Worm (Caenorhabditis elegans): ENCODE data around the gene popl-5.

DNA sequence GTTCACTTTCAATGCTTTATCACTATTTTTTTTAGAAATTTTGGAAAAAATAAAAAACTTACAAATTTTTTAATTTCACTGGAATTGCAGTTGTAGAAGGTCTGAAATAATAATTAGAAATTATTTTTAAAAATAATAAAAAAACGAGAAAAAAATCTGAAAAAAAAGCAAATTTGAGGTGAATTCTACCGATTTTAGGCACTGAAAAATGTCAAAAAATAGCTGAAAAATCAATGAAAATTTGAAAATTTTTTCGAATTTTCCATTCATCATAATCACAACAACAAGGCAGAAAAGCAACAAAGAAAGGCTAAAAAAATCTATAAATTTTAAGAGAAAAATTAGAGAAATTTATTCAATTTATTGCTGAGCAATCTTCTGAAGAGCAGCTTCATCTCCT is 13.5 kb upstream of the popl-5 start, which contains the start of gene nars-2:
- no peak for TF ChIP-seq ama-1 (optimal IDR thresholded peaks at IDR 0.05)
- no peak for TF ChIP-seq ama-1 (GFP tag; optimal IDR thresholded peaks at IDR 0.05)
- TF ChIP-seq die-1 (tag; optimal IDR thresholded peaks at IDR 0.05): no peak
- no peak for TF ChIP-seq C17E4.6 (GFP tag; IDR thresholded peaks at IDR 0.05)
- no peak for TF ChIP-seq B0035.1 (tag; optimal IDR thresholded peaks at IDR 0.05)
- no peak for TF ChIP-seq chd-7 (tag; optimal IDR thresholded peaks at IDR 0.05)

All from whole organism, young adult.